Fruit fly (Drosophila melanogaster) whole organism, embryonic: ENCODE results near the gene Cdc16.
A peak's percentile ranks its signal among the peaks of the same experiment; 100 is the strongest.

Source experiments
- Abd-B ChIP-seq: fragments of 200-800 bp; sonication (Bioruptor generic); optimal IDR thresholded peaks from 2 replicates; lab custom pipeline; 2018; ENCODE audit warnings: missing biosample characterization, mild to moderate bottlenecking, missing genetic modification characterization, moderate library complexity
- Adf1 ChIP-seq: fragments of 200-800 bp; sonication (Bioruptor generic); IDR thresholded peaks from 2 replicates; pipeline ENCODE4 v1.3.6; 2022; ENCODE audit warnings: missing biosample characterization, missing genetic modification characterization
- B-H1 ChIP-seq: fragments of 200-800 bp; sonication (Bioruptor generic); IDR thresholded peaks from 3 replicates; pipeline ENCODE4 v1.3.6; 2022; ENCODE audit warnings: missing biosample characterization, missing genetic modification characterization
- B-H2 ChIP-seq: fragments of 200-800 bp; sonication (Bioruptor generic); optimal IDR thresholded peaks from 2 replicates; lab custom pipeline; 2018; ENCODE audit warnings: missing biosample characterization, mild to moderate bottlenecking, missing genetic modification characterization
- Blimp-1 ChIP-seq: fragments of 200-800 bp; sonication (Bioruptor generic); optimal IDR thresholded peaks from 3 replicates; lab custom pipeline; 2018; ENCODE audit warnings: missing biosample characterization, missing genetic modification characterization, mild to moderate bottlenecking, moderate library complexity, missing genetic modification reagents
- CG10462 ChIP-seq: fragments of 200-800 bp; sonication (Bioruptor generic); optimal IDR thresholded peaks from 2 replicates; lab custom pipeline; 2016; ENCODE audit warnings: missing biosample characterization, missing genetic modification characterization
- CG10959 ChIP-seq: fragments of 200-800 bp; sonication (Bioruptor generic); IDR thresholded peaks from 2 replicates; pipeline ENCODE4 v1.3.6; 2022; ENCODE audit warnings: missing biosample characterization, missing genetic modification characterization
- CG12071 ChIP-seq: fragments of 200-800 bp; sonication (Bioruptor generic); optimal IDR thresholded peaks from 3 replicates; lab custom pipeline; 2018; ENCODE audit warnings: missing biosample characterization, mild to moderate bottlenecking, missing genetic modification characterization
- CG12769 ChIP-seq: fragments of 200-800 bp; sonication (Bioruptor generic); optimal IDR thresholded peaks from 2 replicates; lab custom pipeline; 2019; ENCODE audit warnings: missing biosample characterization, mild to moderate bottlenecking, missing genetic modification characterization, moderate library complexity
- CG13424 ChIP-seq: fragments of 200-800 bp; sonication (Bioruptor generic); optimal IDR thresholded peaks from 2 replicates; lab custom pipeline; 2019; ENCODE audit warnings: missing biosample characterization, mild to moderate bottlenecking, missing genetic modification characterization, moderate library complexity
- CG14667 ChIP-seq: fragments of 200-800 bp; sonication (Bioruptor generic); IDR thresholded peaks from 2 replicates; pipeline ENCODE4 v1.3.6; 2022; ENCODE audit warnings: missing biosample characterization, missing genetic modification characterization
- CG16815 ChIP-seq: fragments of 200-800 bp; sonication (Bioruptor generic); optimal IDR thresholded peaks from 3 replicates; lab custom pipeline; 2017; ENCODE audit warnings: missing biosample characterization, mild to moderate bottlenecking, missing genetic modification characterization
- CG16863 ChIP-seq: fragments of 200-800 bp; sonication (Bioruptor generic); optimal IDR thresholded peaks from 3 replicates; lab custom pipeline; 2016; ENCODE audit warnings: missing biosample characterization, missing genetic modification characterization
- CG17186 ChIP-seq: fragments of 200-800 bp; sonication (Bioruptor generic); optimal IDR thresholded peaks from 3 replicates; lab custom pipeline; 2017; ENCODE audit warnings: missing biosample characterization, missing genetic modification reagents, missing genetic modification characterization
- CG17385 ChIP-seq: fragments of 200-800 bp; sonication (Bioruptor generic); optimal IDR thresholded peaks from 3 replicates; lab custom pipeline; 2018; ENCODE audit warnings: missing biosample characterization, mild to moderate bottlenecking, missing genetic modification characterization
- CG2875 ChIP-seq: fragments of 200-800 bp; sonication (Bioruptor generic); optimal IDR thresholded peaks from 2 replicates; lab custom pipeline; 2017; ENCODE audit warnings: missing biosample characterization, mild to moderate bottlenecking, missing genetic modification characterization, missing genetic modification reagents
- CG34224 ChIP-seq: fragments of 200-800 bp; sonication (Bioruptor generic); IDR thresholded peaks from 3 replicates; pipeline ENCODE4 v1.3.6; 2022; ENCODE audit warnings: missing biosample characterization, missing genetic modification characterization; ENCODE audit not compliant: partially characterized antibody
- CG3838 ChIP-seq: fragments of 200-800 bp; sonication (Bioruptor generic); optimal IDR thresholded peaks from 3 replicates; lab custom pipeline; 2016; ENCODE audit warnings: missing biosample characterization, missing genetic modification characterization
- CG5245 ChIP-seq: fragments of 200-800 bp; sonication (Bioruptor generic); optimal IDR thresholded peaks from 3 replicates; lab custom pipeline; 2016; ENCODE audit warnings: missing biosample characterization, missing genetic modification characterization
- CG5953 ChIP-seq: fragments of 200-800 bp; sonication (Bioruptor generic); IDR thresholded peaks from 2 replicates; pipeline ENCODE4 v1.3.6; 2022; ENCODE audit warnings: missing biosample characterization, missing genetic modification characterization
- CG9215 ChIP-seq: fragments of 200-800 bp; sonication (Bioruptor generic); IDR thresholded peaks from 2 replicates; pipeline ENCODE4 v1.3.6; 2022; ENCODE audit warnings: missing biosample characterization, missing genetic modification characterization
- CG9727 ChIP-seq: fragments of 200-800 bp; sonication (Bioruptor generic); optimal IDR thresholded peaks from 3 replicates; lab custom pipeline; 2017; ENCODE audit warnings: missing biosample characterization, mild to moderate bottlenecking, missing genetic modification characterization
- Dip3 ChIP-seq: fragments of 200-800 bp; sonication (Bioruptor generic); optimal IDR thresholded peaks from 3 replicates; lab custom pipeline; 2016; ENCODE audit warnings: missing biosample characterization, missing genetic modification characterization
- Lpt ChIP-seq: fragments of >200 bp; optimal IDR thresholded peaks from 2 replicates; lab custom pipeline; 2018; ENCODE audit warnings: missing biosample characterization, missing genetic modification characterization
- Side ChIP-seq: fragments of 200-800 bp; sonication (Bioruptor generic); optimal IDR thresholded peaks from 2 replicates; lab custom pipeline; 2016; ENCODE audit warnings: missing biosample characterization, missing genetic modification characterization
- ap ChIP-seq: fragments of 200-800 bp; sonication (Bioruptor generic); IDR thresholded peaks from 2 replicates; pipeline ENCODE4 v1.3.6; 2022; ENCODE audit warnings: missing biosample characterization, missing genetic modification characterization
- bsh ChIP-seq, 2 experiments: fragments of 200-800 bp; sonication (Bioruptor generic); optimal IDR thresholded peaks; 2 replicates each; lab custom pipeline; 2017 to 2018; ENCODE audit warnings: mild to moderate bottlenecking in 2 of 2, missing biosample characterization in 2 of 2, missing genetic modification characterization in 2 of 2, moderate library complexity in 1 of 2
- chm ChIP-seq: fragments of 200-800 bp; sonication (Bioruptor generic); IDR thresholded peaks from 2 replicates; pipeline ENCODE4 v1.3.6; 2022; ENCODE audit warnings: missing biosample characterization, missing genetic modification characterization
- disco-r ChIP-seq: fragments of 200-800 bp; sonication (Bioruptor generic); optimal IDR thresholded peaks from 2 replicates; lab custom pipeline; 2016; ENCODE audit warnings: missing biosample characterization, missing genetic modification characterization
- emc ChIP-seq: fragments of 200-800 bp; sonication (Bioruptor generic); optimal IDR thresholded peaks from 2 replicates; lab custom pipeline; 2016; ENCODE audit warnings: missing biosample characterization, missing genetic modification characterization
- fd102C ChIP-seq: fragments of 200-800 bp; sonication (Bioruptor generic); optimal IDR thresholded peaks from 2 replicates; lab custom pipeline; 2018; ENCODE audit warnings: missing biosample characterization, mild to moderate bottlenecking, missing genetic modification characterization, moderate library complexity
- fd64A ChIP-seq: fragments of 200-800 bp; sonication (Bioruptor generic); optimal IDR thresholded peaks from 3 replicates; lab custom pipeline; 2018; ENCODE audit warnings: missing biosample characterization, mild to moderate bottlenecking, missing genetic modification characterization
- fd96Cb ChIP-seq: fragments of 200-800 bp; sonication (Bioruptor generic); optimal IDR thresholded peaks from 2 replicates; lab custom pipeline; 2018; ENCODE audit warnings: missing biosample characterization, mild to moderate bottlenecking, missing genetic modification characterization, moderate library complexity
- gcm2 ChIP-seq: fragments of 200-800 bp; sonication (Bioruptor generic); optimal IDR thresholded peaks from 2 replicates; lab custom pipeline; 2016; ENCODE audit warnings: missing biosample characterization, missing genetic modification characterization
- grau ChIP-seq: fragments of 200-800 bp; optimal IDR thresholded peaks from 3 replicates; lab custom pipeline; 2019; ENCODE audit warnings: missing biosample characterization, mild to moderate bottlenecking, missing genetic modification characterization, moderate library complexity
- hbn ChIP-seq: fragments of 200-800 bp; sonication (Bioruptor generic); IDR thresholded peaks from 2 replicates; pipeline ENCODE4 v1.3.6; 2022; ENCODE audit warnings: missing biosample characterization, missing genetic modification characterization; ENCODE audit not compliant: partially characterized antibody
- ind ChIP-seq: fragments of 200-800 bp; sonication (Bioruptor generic); optimal IDR thresholded peaks from 3 replicates; lab custom pipeline; 2016; ENCODE audit warnings: missing biosample characterization, missing genetic modification characterization
- mam ChIP-seq: fragments of 200-800 bp; sonication (Bioruptor generic); optimal IDR thresholded peaks from 3 replicates; lab custom pipeline; 2016; ENCODE audit warnings: missing biosample characterization, missing genetic modification characterization
- mld ChIP-seq: fragments of 200-800 bp; sonication (Bioruptor generic); IDR thresholded peaks from 3 replicates; pipeline ENCODE4 v1.3.6; 2022; ENCODE audit warnings: missing biosample characterization, missing genetic modification characterization; ENCODE audit not compliant: partially characterized antibody
- phol ChIP-seq: fragments of 200-800 bp; sonication (Bioruptor generic); optimal IDR thresholded peaks from 3 replicates; lab custom pipeline; 2018; ENCODE audit warnings: missing biosample characterization, mild to moderate bottlenecking, missing genetic modification characterization, moderate library complexity
- repo ChIP-seq: fragments of 200-800 bp; sonication (Bioruptor generic); optimal IDR thresholded peaks from 2 replicates; lab custom pipeline; 2016; ENCODE audit warnings: missing biosample characterization, missing genetic modification characterization
- sens ChIP-seq: fragments of 200-800 bp; sonication (Bioruptor generic); peaks from one replicate; lab custom pipeline; 2016; ENCODE audit warnings: missing biosample characterization, missing genetic modification characterization
- seq ChIP-seq: fragments of 200-800 bp; sonication (Bioruptor generic); IDR thresholded peaks from 2 replicates; pipeline ENCODE4 v1.3.6; 2022; ENCODE audit warnings: missing biosample characterization, missing genetic modification characterization
- sisA ChIP-seq: fragments of 200-800 bp; sonication (Bioruptor generic); IDR thresholded peaks from 2 replicates; pipeline ENCODE4 v1.3.6; 2022; ENCODE audit warnings: missing biosample characterization, missing genetic modification characterization
- sob ChIP-seq: fragments of 200-800 bp; sonication (Bioruptor generic); IDR thresholded peaks from 2 replicates; pipeline ENCODE4 v1.3.6; 2022; ENCODE audit warnings: missing biosample characterization, missing genetic modification characterization
- tll ChIP-seq, 2 experiments: fragments of 200-800 bp in 1 of 2; fragments of >200 bp in 1 of 2; sonication (Bioruptor generic) in 1 of 2; optimal IDR thresholded peaks; 2 replicates each; lab custom pipeline; 2017 to 2019; ENCODE audit warnings: missing biosample characterization in 2 of 2, missing genetic modification characterization in 2 of 2, mild to moderate bottlenecking in 1 of 2, moderate library complexity in 1 of 2
- trh ChIP-seq: fragments of 200-800 bp; sonication (Bioruptor generic); optimal IDR thresholded peaks from 2 replicates; lab custom pipeline; 2016; ENCODE audit warnings: missing biosample characterization, missing genetic modification characterization
- twi ChIP-seq: fragments of 200-800 bp; optimal IDR thresholded peaks from 2 replicates; lab custom pipeline; 2019; ENCODE audit warnings: missing biosample characterization, mild to moderate bottlenecking, missing genetic modification characterization, moderate library complexity
- unc-4 ChIP-seq: fragments of 200-800 bp; sonication (Bioruptor generic); IDR thresholded peaks from 2 replicates; pipeline ENCODE4 v1.3.6; 2022; ENCODE audit warnings: missing biosample characterization, missing genetic modification characterization; ENCODE audit not compliant: partially characterized antibody
- z ChIP-seq: fragments of 200-800 bp; sonication (Bioruptor generic); IDR thresholded peaks from 3 replicates; pipeline ENCODE4 v1.3.6; 2022; ENCODE audit warnings: missing biosample characterization, missing genetic modification characterization
- zf30C ChIP-seq: fragments of 200-800 bp; sonication (Bioruptor generic); optimal IDR thresholded peaks from 3 replicates; lab custom pipeline; 2018; ENCODE audit warnings: missing biosample characterization, mild to moderate bottlenecking, missing genetic modification characterization

The Cdc16 gene

dm6 chr3R:23314332-23314731, 33.3 kb downstream of the Cdc16 start (continued):
- TF ChIP-seq Blimp-1 (GFP tag; lab: Kevin White, UChicago) (no peak), CG13424 (tag; lab: Kevin White, UChicago) (peak; percentile 18), gcm2 (GFP tag; lab: Kevin White, UChicago) (no peak), sisA (GFP tag; lab: Robert Waterston, UW) (no peak), CG16815 (no peak), sens (GFP tag; lab: Kevin White, UChicago) (peak; percentile 69), CG16863 (no peak), twi (tag; lab: Kevin White, UChicago) (peak; percentile 16), ap (GFP tag; lab: Robert Waterston, UW) (no peak), seq (GFP tag; lab: Robert Waterston, UW) (peak; percentile 61; the same call in 1 of the 2 replicates), Abd-B (GFP tag; lab: Kevin White, UChicago) (no peak), CG10462 (GFP tag; lab: Kevin White, UChicago) (no peak), z (GFP tag; lab: Robert Waterston, UW) (0 out of 3 replicates have a peak, but pooled peaks have one; percentile 53), fd102C (GFP tag; lab: Kevin White, UChicago) (peak; percentile 36), CG17186 (no peak), grau (tag; lab: Kevin White, UChicago) (peak; percentile 19), CG9727 (GFP tag; lab: Kevin White, UChicago) (peak; percentile 36), hbn (no peak; the same call in 1 of the 2 replicates), ind (GFP tag; lab: Kevin White, UChicago) (no peak), mam (GFP tag; lab: Kevin White, UChicago) (no peak), B-H1 (GFP tag; lab: Robert Waterston, UW) (no peak), B-H2 (peak; percentile 22), bsh (GFP tag; optimal IDR thresholded peaks at IDR 0.05; lab: Kevin White, UChicago) (peak; percentile 27 to 41), trh (GFP tag; lab: Kevin White, UChicago) (no peak), CG5953 (GFP tag; lab: Robert Waterston, UW) (no peak), chm (GFP tag; lab: Robert Waterston, UW) (peak; percentile 74), CG34224 (GFP tag; lab: Robert Waterston, UW) (peak; percentile 22; the same call in 2 of the 3 replicates), CG12769 (tag; lab: Kevin White, UChicago) (peak; percentile 1), disco-r (GFP tag; lab: Kevin White, UChicago) (no peak), unc-4 (no peak), fd96Cb (no peak), CG17385 (GFP tag; lab: Kevin White, UChicago) (peak; percentile 42), fd64A (GFP tag; lab: Kevin White, UChicago) (peak; percentile 54), repo (GFP tag; lab: Kevin White, UChicago) (peak; percentile 13), CG3838 (GFP tag; lab: Kevin White, UChicago) (no peak), Lpt (GFP tag; lab: Kevin White, UChicago) (no peak), CG5245 (GFP tag; lab: Kevin White, UChicago) (no peak), CG14667 (no peak), CG9215 (GFP tag; lab: Robert Waterston, UW) (no peak), phol (tag; lab: Kevin White, UChicago) (peak; percentile 42), Dip3 (no peak), CG12071 (peak; percentile 58), CG10959 (GFP tag; lab: Robert Waterston, UW) (no peak), mld (GFP tag; lab: Robert Waterston, UW) (no peak), Adf1 (GFP tag; lab: Robert Waterston, UW) (peak; percentile 54; the same call in 1 of the 2 replicates), tll (GFP tag; optimal IDR thresholded peaks at IDR 0.05; lab: Kevin White, UChicago) (peak in 1 of 2 experiments; percentile 65), sob (peak; percentile 64), Side (GFP tag; lab: Kevin White, UChicago) (peak; percentile 49), CG2875 (GFP tag; lab: Kevin White, UChicago) (peak; percentile 39), emc (no peak), zf30C (GFP tag; lab: Kevin White, UChicago) (peak; percentile 56)
